Fruit fly (Drosophila melanogaster): Measurements from ENCODE around the gene Ctl2.
A peak's percentile ranks its signal among the peaks of the same experiment; 100 is the strongest.

The Ctl2 gene

DNA sequence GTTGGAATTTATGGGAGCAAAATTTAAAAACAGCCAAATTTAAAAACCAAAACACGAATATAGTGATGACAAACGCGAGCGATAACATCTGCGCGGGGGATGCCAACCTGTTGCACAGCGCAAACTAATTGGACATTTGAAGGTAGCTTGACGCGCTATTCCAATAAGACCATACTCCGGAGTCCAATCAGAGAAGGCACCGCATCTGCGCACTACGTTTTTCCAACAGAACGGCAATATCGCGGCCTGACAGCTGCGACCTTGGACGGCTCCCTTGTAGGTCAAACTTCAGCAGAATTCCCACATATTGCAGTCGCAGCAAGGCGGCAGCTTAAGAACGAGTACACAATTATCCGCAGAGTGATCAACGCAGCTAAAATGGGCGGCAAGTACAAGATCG lies 24.9 kb downstream of the Ctl2 start, which contains the start of the genes CG11882 and Pglym78:
Gene CG11882 (minus strand): TSS at position 101 of the 400 bp plus-strand sequence.
Gene Pglym78 (plus strand): TSS at position 177 of the 400 bp plus-strand sequence.
- no peak for TF ChIP-seq Abd-B (GFP tag; optimal IDR thresholded peaks at IDR 0.05)
- TF ChIP-seq N (GFP tag; optimal IDR thresholded peaks at IDR 0.05): no peak
- no peak for TF ChIP-seq Hnf4 (GFP tag; optimal IDR thresholded peaks at IDR 0.05)
- TF ChIP-seq woc (GFP tag; optimal IDR thresholded peaks at IDR 0.05): no peak
- TF ChIP-seq fru (GFP tag; optimal IDR thresholded peaks at IDR 0.05): no peak
- peak; percentile 38 for TF ChIP-seq OdsH (GFP tag; optimal IDR thresholded peaks at IDR 0.05)
- TF ChIP-seq CG32264 (GFP tag; optimal IDR thresholded peaks at IDR 0.05): no peak
- TF ChIP-seq jim (GFP tag; optimal IDR thresholded peaks at IDR 0.05): no peak
- TF ChIP-seq foxo (GFP tag; optimal IDR thresholded peaks at IDR 0.05): peak in 1 of 2 experiments; percentile 73
- no peak for TF ChIP-seq tai (GFP tag; optimal IDR thresholded peaks at IDR 0.05)
- peak; percentile 13 for TF ChIP-seq Dif (GFP tag; optimal IDR thresholded peaks at IDR 0.05; ENCODE audit: partially characterized antibody)
- TF ChIP-seq Vsx2 (GFP tag; optimal IDR thresholded peaks at IDR 0.05; ENCODE audit: partially characterized antibody): no peak
- no peak for TF ChIP-seq sage (GFP tag; optimal IDR thresholded peaks at IDR 0.05)
- peak in 1 of 2 experiments; percentile 40 for TF ChIP-seq dl (GFP tag; optimal IDR thresholded peaks at IDR 0.05; ENCODE audit: insufficient read depth in 1 of 2, partially characterized antibody in 2 of 2)
- TF ChIP-seq GATAd (GFP tag; optimal IDR thresholded peaks at IDR 0.05): no peak
- TF ChIP-seq h (GFP tag; optimal IDR thresholded peaks at IDR 0.05): no peak
- peak; percentile 80 for TF ChIP-seq Hr83 (GFP tag; optimal IDR thresholded peaks at IDR 0.05; ENCODE audit: poor library complexity, severe bottlenecking)
- no peak for TF ChIP-seq Dfd (GFP tag; optimal IDR thresholded peaks at IDR 0.05)
- no peak for TF ChIP-seq CrebA (GFP tag; optimal IDR thresholded peaks at IDR 0.05; ENCODE audit: borderline replicate concordance)
- no peak for TF ChIP-seq pan (optimal IDR thresholded peaks at IDR 0.05)
- TF ChIP-seq sv (GFP tag; optimal IDR thresholded peaks at IDR 0.05): peak; percentile 19
- TF ChIP-seq Jra (GFP tag; optimal IDR thresholded peaks at IDR 0.05): no peak
- TF ChIP-seq HLH106 (tag; optimal IDR thresholded peaks at IDR 0.05): peak; percentile 1
- TF ChIP-seq Myc (optimal IDR thresholded peaks at IDR 0.05): no peak
- TF ChIP-seq Rel (GFP tag; optimal IDR thresholded peaks at IDR 0.05): no peak
- peak; percentile 80 for TF ChIP-seq Rel (tag; optimal IDR thresholded peaks at IDR 0.05)
- TF ChIP-seq psq (GFP tag; optimal IDR thresholded peaks at IDR 0.05): peak; percentile 26
- peak; percentile 43 for TF ChIP-seq ey (GFP tag; optimal IDR thresholded peaks at IDR 0.05)
- TF ChIP-seq rgr (GFP tag; optimal IDR thresholded peaks at IDR 0.05): peak; percentile 51
- TF ChIP-seq Sp1 (GFP tag; optimal IDR thresholded peaks at IDR 0.05): peak; percentile 30

DNA sequence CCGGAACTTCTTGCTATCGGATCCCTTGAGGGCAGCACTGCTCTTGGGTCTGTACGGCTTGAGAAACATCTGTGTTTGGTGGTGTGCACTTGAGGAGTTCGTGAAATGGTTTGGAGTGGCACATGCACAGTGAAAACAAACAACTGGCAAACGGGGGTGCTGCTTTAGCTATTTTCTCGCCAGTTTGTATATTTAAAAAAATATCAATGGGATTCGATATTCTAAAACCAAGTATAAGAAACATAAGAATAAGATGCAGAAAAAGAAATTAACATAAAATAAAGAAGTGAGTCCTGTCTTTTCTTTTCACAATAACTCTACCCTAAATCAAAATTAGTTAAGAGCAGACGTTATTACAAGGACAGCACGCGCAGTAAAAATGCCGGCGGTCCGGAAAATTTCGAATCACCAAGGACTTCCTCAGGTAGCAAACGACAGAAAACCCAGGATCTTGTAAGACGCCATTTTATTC lies 28.5 kb downstream of the Ctl2 start, which contains the start of gene eIF2D:
Gene eIF2D (minus strand): TSS at position 174 of the 472 bp plus-strand sequence.
- TF ChIP-seq dsf (GFP tag; optimal IDR thresholded peaks at IDR 0.05; ENCODE audit: borderline replicate concordance) (no peak), woc (GFP tag; optimal IDR thresholded peaks at IDR 0.05) (no peak), Mio (GFP tag; optimal IDR thresholded peaks at IDR 0.05) (no peak), OdsH (GFP tag; optimal IDR thresholded peaks at IDR 0.05) (peak; percentile 36), brk (GFP tag; optimal IDR thresholded peaks at IDR 0.05) (no peak), Rel (GFP tag; optimal IDR thresholded peaks at IDR 0.05) (no peak), Rel (tag; optimal IDR thresholded peaks at IDR 0.05) (peak; percentile 22), tai (GFP tag; optimal IDR thresholded peaks at IDR 0.05) (no peak), N (GFP tag; optimal IDR thresholded peaks at IDR 0.05) (no peak), HLH106 (tag; optimal IDR thresholded peaks at IDR 0.05) (peak; percentile 69), Abd-B (GFP tag; optimal IDR thresholded peaks at IDR 0.05) (no peak), foxo (GFP tag; optimal IDR thresholded peaks at IDR 0.05) (peak in 1 of 2 experiments; percentile 65), CG9705 (GFP tag; optimal IDR thresholded peaks at IDR 0.05) (peak; percentile 37), dl (GFP tag; optimal IDR thresholded peaks at IDR 0.05; ENCODE audit: insufficient read depth in 1 of 2, partially characterized antibody in 2 of 2) (no peak), Dfd (GFP tag; optimal IDR thresholded peaks at IDR 0.05) (no peak), Hnf4 (GFP tag; optimal IDR thresholded peaks at IDR 0.05) (no peak), Myc (optimal IDR thresholded peaks at IDR 0.05) (peak; percentile 78), ey (GFP tag; optimal IDR thresholded peaks at IDR 0.05) (peak; percentile 57), Hr83 (GFP tag; optimal IDR thresholded peaks at IDR 0.05; ENCODE audit: poor library complexity, severe bottlenecking) (no peak), CG32264 (GFP tag; optimal IDR thresholded peaks at IDR 0.05) (no peak), Sp1 (GFP tag; optimal IDR thresholded peaks at IDR 0.05) (peak; percentile 41), pan (optimal IDR thresholded peaks at IDR 0.05) (no peak), Vsx2 (GFP tag; optimal IDR thresholded peaks at IDR 0.05; ENCODE audit: partially characterized antibody) (no peak), Dif (GFP tag; optimal IDR thresholded peaks at IDR 0.05; ENCODE audit: partially characterized antibody) (no peak), sage (GFP tag; optimal IDR thresholded peaks at IDR 0.05) (no peak), h (GFP tag; optimal IDR thresholded peaks at IDR 0.05) (peak; percentile 63), rgr (GFP tag; optimal IDR thresholded peaks at IDR 0.05) (peak; percentile 64), psq (GFP tag; optimal IDR thresholded peaks at IDR 0.05) (peak; percentile 14), CrebA (GFP tag; optimal IDR thresholded peaks at IDR 0.05; ENCODE audit: borderline replicate concordance) (no peak), lola (GFP tag; optimal IDR thresholded peaks at IDR 0.05) (no peak), usp (GFP tag; optimal IDR thresholded peaks at IDR 0.05) (no peak), sv (GFP tag; optimal IDR thresholded peaks at IDR 0.05) (peak; percentile 5), GATAd (GFP tag; optimal IDR thresholded peaks at IDR 0.05) (no peak), Hr78 (GFP tag; optimal IDR thresholded peaks at IDR 0.05) (no peak)
